Worm (Caenorhabditis elegans) whole organism, mixed stage, embryonic: ENCODE data around the gene F54E7.9.
A peak's percentile ranks its signal among the peaks of the same experiment; 100 is the strongest.

Experiments used
- M03D4.4 ChIP-seq: sonication (generic microtip); optimal IDR thresholded peaks from 2 replicates; lab custom pipeline; 2017; ENCODE audit warnings: mild to moderate bottlenecking, missing genetic modification characterization, missing compliant biosample characterization
- bed-3 ChIP-seq: fragments of 200-800 bp; sonication (Bioruptor generic); optimal IDR thresholded peaks from 3 replicates; lab custom pipeline; 2018; ENCODE audit warnings: mild to moderate bottlenecking, missing genetic modification characterization, moderate library complexity, missing compliant biosample characterization
- blmp-1 ChIP-seq: fragments of 150-350 bp; optimal IDR thresholded peaks from 2 replicates; lab custom pipeline; 2014; ENCODE audit warnings: missing biosample characterization, missing genetic modification characterization
- ceh-39 ChIP-seq: fragments of 150-350 bp; optimal IDR thresholded peaks from 2 replicates; lab custom pipeline; 2014; ENCODE audit warnings: missing biosample characterization, missing genetic modification characterization
- ceh-43 ChIP-seq: fragments of 200-800 bp; sonication (Bioruptor generic); optimal IDR thresholded peaks from 2 replicates; lab custom pipeline; 2018; ENCODE audit warnings: mild to moderate bottlenecking, missing genetic modification characterization, moderate library complexity, missing compliant biosample characterization
- ceh-83 ChIP-seq: fragments of 200-800 bp; sonication (Bioruptor generic); optimal IDR thresholded peaks from 2 replicates; lab custom pipeline; 2018; ENCODE audit warnings: mild to moderate bottlenecking, missing genetic modification characterization, missing compliant biosample characterization
- ces-1 ChIP-seq: fragments of 150-350 bp; optimal IDR thresholded peaks from 2 replicates; lab custom pipeline; 2014; ENCODE audit warnings: missing biosample characterization, missing genetic modification reagents, missing genetic modification characterization
- cnd-1 ChIP-seq: fragments of 200-800 bp; sonication (Bioruptor generic); optimal IDR thresholded peaks from 2 replicates; lab custom pipeline; 2018; ENCODE audit warnings: mild to moderate bottlenecking, missing genetic modification characterization, missing compliant biosample characterization
- drap-1 ChIP-seq: fragments of 200-800 bp; sonication (Bioruptor generic); optimal IDR thresholded peaks from 3 replicates; lab custom pipeline; 2018; ENCODE audit warnings: mild to moderate bottlenecking, missing genetic modification characterization, missing compliant biosample characterization
- elt-1 ChIP-seq: sonication (generic microtip); optimal IDR thresholded peaks from 2 replicates; lab custom pipeline; 2017; ENCODE audit warnings: missing genetic modification characterization, mild to moderate bottlenecking, missing compliant biosample characterization, antibody characterized with exemption, moderate library complexity, borderline replicate concordance; ENCODE audit not compliant: insufficient read depth
- elt-3 ChIP-seq: fragments of 150-350 bp; optimal IDR thresholded peaks from 2 replicates; lab custom pipeline; 2014; ENCODE audit warnings: missing biosample characterization, missing genetic modification characterization
- flh-1 ChIP-seq: fragments of 200-800 bp; sonication (Bioruptor generic); optimal IDR thresholded peaks from 2 replicates; lab custom pipeline; 2018; ENCODE audit warnings: mild to moderate bottlenecking, missing genetic modification characterization, moderate library complexity, missing compliant biosample characterization
- ham-2 ChIP-seq: fragments of 200-800 bp; sonication (Bioruptor generic); optimal IDR thresholded peaks from 2 replicates; lab custom pipeline; 2018; ENCODE audit warnings: mild to moderate bottlenecking, missing genetic modification characterization, missing compliant biosample characterization
- hlh-1 ChIP-seq: fragments of 150-350 bp; optimal IDR thresholded peaks from 2 replicates; lab custom pipeline; 2014; ENCODE audit warnings: missing biosample characterization, missing genetic modification reagents, missing genetic modification characterization
- lin-13 ChIP-seq: fragments of 150-350 bp; optimal IDR thresholded peaks from 2 replicates; lab custom pipeline; 2014; ENCODE audit warnings: missing biosample characterization, missing genetic modification characterization
- lin-32 ChIP-seq: fragments of 200-800 bp; sonication (Bioruptor generic); optimal IDR thresholded peaks from 2 replicates; lab custom pipeline; 2018; ENCODE audit warnings: mild to moderate bottlenecking, missing genetic modification characterization, missing compliant biosample characterization
- lsy-2 ChIP-seq: fragments of 150-350 bp; optimal IDR thresholded peaks from 2 replicates; lab custom pipeline; 2014; ENCODE audit warnings: missing biosample characterization, missing genetic modification characterization
- mab-5 ChIP-seq: fragments of 150-350 bp; optimal IDR thresholded peaks from 2 replicates; lab custom pipeline; 2014; ENCODE audit warnings: missing biosample characterization, missing genetic modification characterization
- mep-1 ChIP-seq: fragments of 150-350 bp; optimal IDR thresholded peaks from 2 replicates; lab custom pipeline; 2017; ENCODE audit warnings: missing biosample characterization, missing genetic modification reagents, missing genetic modification characterization, inconsistent platforms
- mls-2 ChIP-seq: sonication (generic microtip); optimal IDR thresholded peaks from 2 replicates; lab custom pipeline; 2016; ENCODE audit warnings: mild to moderate bottlenecking, missing genetic modification characterization, moderate library complexity, missing compliant biosample characterization
- nhr-12 ChIP-seq: fragments of 150-350 bp; optimal IDR thresholded peaks from 2 replicates; lab custom pipeline; 2014; ENCODE audit warnings: missing biosample characterization, missing genetic modification characterization
- nhr-2 ChIP-seq: fragments of 150-350 bp; optimal IDR thresholded peaks from 2 replicates; lab custom pipeline; 2014; ENCODE audit warnings: missing biosample characterization, missing genetic modification characterization
- nhr-237 ChIP-seq: fragments of 150-350 bp; optimal IDR thresholded peaks from 2 replicates; lab custom pipeline; 2014; ENCODE audit warnings: missing biosample characterization, missing genetic modification characterization
- nhr-28 ChIP-seq: fragments of 150-350 bp; optimal IDR thresholded peaks from 2 replicates; lab custom pipeline; 2014; ENCODE audit warnings: missing biosample characterization, missing genetic modification characterization
- nhr-76 ChIP-seq: sonication (generic microtip); optimal IDR thresholded peaks from 2 replicates; lab custom pipeline; 2017; ENCODE audit warnings: missing biosample characterization, missing genetic modification characterization
- pha-4 ChIP-seq: fragments of 150-350 bp; optimal IDR thresholded peaks from 2 replicates; lab custom pipeline; 2018; ENCODE audit warnings: missing biosample characterization, missing genetic modification reagents, missing genetic modification characterization
- sem-2 ChIP-seq: fragments of 200-800 bp; sonication (Bioruptor generic); optimal IDR thresholded peaks from 2 replicates; lab custom pipeline; 2018; ENCODE audit warnings: mild to moderate bottlenecking, missing genetic modification characterization, missing compliant biosample characterization
- snpc-4 ChIP-seq: fragments of 150-350 bp; optimal IDR thresholded peaks from 2 replicates; lab custom pipeline; 2014; ENCODE audit warnings: missing biosample characterization, missing genetic modification characterization
- sptf-1 ChIP-seq: sonication (generic microtip); optimal IDR thresholded peaks from 2 replicates; lab custom pipeline; 2017; ENCODE audit warnings: mild to moderate bottlenecking, missing genetic modification characterization, moderate library complexity, missing compliant biosample characterization
- tbx-8 ChIP-seq: fragments of 200-800 bp; sonication (Bioruptor generic); optimal IDR thresholded peaks from 2 replicates; lab custom pipeline; 2018; ENCODE audit warnings: mild to moderate bottlenecking, missing genetic modification characterization, moderate library complexity, missing compliant biosample characterization
- unc-120 ChIP-seq: sonication (generic microtip); optimal IDR thresholded peaks from 2 replicates; lab custom pipeline; 2017; ENCODE audit warnings: missing genetic modification characterization, missing compliant biosample characterization; ENCODE audit not compliant: poor library complexity, severe bottlenecking
- unc-62 ChIP-seq: fragments of 150-350 bp; optimal IDR thresholded peaks from 2 replicates; lab custom pipeline; 2014; ENCODE audit warnings: missing biosample characterization, missing genetic modification reagents, missing genetic modification characterization
- zip-8 ChIP-seq: fragments of 150-350 bp; optimal IDR thresholded peaks from 2 replicates; lab custom pipeline; 2014; ENCODE audit warnings: missing biosample characterization, missing genetic modification characterization
- ztf-11 ChIP-seq: fragments of 150-350 bp; optimal IDR thresholded peaks from 2 replicates; lab custom pipeline; 2014; ENCODE audit warnings: missing biosample characterization, missing genetic modification characterization

F54E7.9 gene

DNA sequence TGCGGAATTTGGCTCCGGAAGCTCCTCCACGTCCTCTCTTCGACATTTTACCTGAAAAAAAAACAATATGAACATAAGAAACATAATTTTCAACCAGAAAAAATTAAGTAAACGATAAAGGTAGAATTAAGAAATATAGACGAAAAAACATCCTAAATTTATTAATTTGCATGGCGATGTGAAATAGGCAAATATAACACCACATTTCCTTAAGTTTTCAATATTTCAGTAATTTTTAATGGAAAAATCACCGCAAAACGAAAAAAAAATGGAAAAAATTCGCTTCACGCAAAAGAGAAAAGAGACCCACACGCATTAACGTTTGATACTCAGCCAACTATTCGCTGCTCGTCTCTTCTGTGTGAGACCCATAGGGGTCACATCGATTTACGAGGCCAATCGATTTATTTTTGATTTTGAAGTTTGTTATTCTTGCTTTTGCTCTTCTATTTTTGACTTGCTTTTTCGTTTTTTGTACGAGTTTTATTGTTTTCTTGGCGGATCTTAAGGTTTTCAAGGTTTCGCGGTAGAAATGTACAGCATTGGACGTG is 28.5 kb upstream of the F54E7.9 start, which contains the start of gene rpl-23:
Gene rpl-23 (minus strand): TSS at position 51 of the 551 bp plus-strand sequence.
- TF ChIP-seq hlh-1 (tag; lab: Kevin White, UChicago) (peak; percentile 90), blmp-1 (no peak), ces-1 (GFP tag; lab: Kevin White, UChicago) (peak; percentile 90), unc-120 (peak; percentile 92), drap-1 (GFP tag; lab: Kevin White, UChicago) (no peak), nhr-76 (no peak), nhr-28 (tag; lab: Kevin White, UChicago) (no peak), lin-13 (tag; lab: Kevin White, UChicago) (peak; percentile 92), ham-2 (GFP tag; lab: Kevin White, UChicago) (no peak), mab-5 (tag; lab: Kevin White, UChicago) (peak; percentile 85), nhr-237 (tag; lab: Kevin White, UChicago) (peak; percentile 94), sem-2 (GFP tag; lab: Kevin White, UChicago) (no peak), cnd-1 (no peak), ceh-83 (GFP tag; lab: Kevin White, UChicago) (no peak), sptf-1 (tag; lab: Kevin White, UChicago) (peak; percentile 62), lsy-2 (tag; lab: Kevin White, UChicago) (peak; percentile 89), ceh-39 (tag; lab: Kevin White, UChicago) (peak; percentile 97), tbx-8 (GFP tag; lab: Kevin White, UChicago) (no peak), ztf-11 (tag; lab: Kevin White, UChicago) (peak; percentile 37), M03D4.4 (no peak), mls-2 (tag; lab: Kevin White, UChicago) (peak; percentile 33), elt-1 (no peak), nhr-12 (no peak), snpc-4 (tag; lab: Kevin White, UChicago) (no peak), ceh-43 (GFP tag; lab: Kevin White, UChicago) (no peak), unc-62 (GFP tag; lab: Kevin White, UChicago) (peak; percentile 66), pha-4 (tag; lab: Kevin White, UChicago) (peak; percentile 93), mep-1 (tag; lab: Kevin White, UChicago) (peak; percentile 98), elt-3 (peak; percentile 12), flh-1 (GFP tag; lab: Kevin White, UChicago) (no peak)

ce11 chrIII:5705228-5705888 is 27.7 kb upstream of the F54E7.9 start, which contains the start of gene swp-1:
Gene swp-1, minus strand, starts transcription at chrIII:5705525.
- TF ChIP-seq zip-8 = no peak
- TF ChIP-seq blmp-1 = no peak
- no peak for TF ChIP-seq hlh-1 (tag; lab: Kevin White, UChicago)
- TF ChIP-seq unc-62 (GFP tag; lab: Kevin White, UChicago) = no peak
- TF ChIP-seq sptf-1 (tag; lab: Kevin White, UChicago) = no peak
- no peak for TF ChIP-seq nhr-28 (tag; lab: Kevin White, UChicago)
- no peak for TF ChIP-seq ham-2 (GFP tag; lab: Kevin White, UChicago)

ce11 chrIII:5701491-5701890 is 23.8 kb upstream of the F54E7.9 start:
- TF ChIP-seq mls-2 (tag; lab: Kevin White, UChicago) (no peak), zip-8 (no peak), ceh-43 (GFP tag; lab: Kevin White, UChicago) (no peak), M03D4.4 (no peak), nhr-2 (no peak)

ce11 chrIII:5697963-5698730 is 20.5 kb upstream of the F54E7.9 start, which contains the start of the genes lgg-3 and rgs-5:
Gene lgg-3, minus strand, starts transcription at chrIII:5698013.
Gene rgs-5, plus strand, starts transcription at chrIII:5698555.
- TF ChIP-seq nhr-237 (tag; lab: Kevin White, UChicago) (no peak), nhr-12 (no peak), blmp-1 (no peak), nhr-76 (no peak), nhr-2 (no peak), nhr-28 (tag; lab: Kevin White, UChicago) (no peak), ztf-11 (tag; lab: Kevin White, UChicago) (no peak), drap-1 (GFP tag; lab: Kevin White, UChicago) (no peak), sptf-1 (tag; lab: Kevin White, UChicago) (no peak), tbx-8 (GFP tag; lab: Kevin White, UChicago) (no peak), elt-3 (no peak), sem-2 (GFP tag; lab: Kevin White, UChicago) (no peak), elt-1 (no peak), zip-8 (no peak), mep-1 (tag; lab: Kevin White, UChicago) (peak; percentile 64), ces-1 (GFP tag; lab: Kevin White, UChicago) (peak; percentile 34), lsy-2 (tag; lab: Kevin White, UChicago) (peak; percentile 31), ceh-83 (GFP tag; lab: Kevin White, UChicago) (no peak), bed-3 (no peak), hlh-1 (tag; lab: Kevin White, UChicago) (peak; percentile 34), ceh-43 (GFP tag; lab: Kevin White, UChicago) (no peak), ceh-39 (tag; lab: Kevin White, UChicago) (no peak), unc-120 (no peak), mab-5 (tag; lab: Kevin White, UChicago) (no peak), M03D4.4 (no peak), snpc-4 (tag; lab: Kevin White, UChicago) (no peak), mls-2 (tag; lab: Kevin White, UChicago) (no peak), lin-13 (tag; lab: Kevin White, UChicago) (no peak), lin-32 (GFP tag; lab: Kevin White, UChicago) (no peak), cnd-1 (no peak)
